Worm (Caenorhabditis elegans): ENCODE results near the gene srg-20.

- TF ChIP-seq skn-1 (tag; optimal IDR thresholded peaks at IDR 0.05) (no peak), nhr-10 (tag; optimal IDR thresholded peaks at IDR 0.05) (no peak), nhr-11 (tag; optimal IDR thresholded peaks at IDR 0.05) (no peak), unc-39 (tag; optimal IDR thresholded peaks at IDR 0.05) (no peak), nhr-6 (tag; optimal IDR thresholded peaks at IDR 0.05) (no peak), mdl-1 (tag; optimal IDR thresholded peaks at IDR 0.05) (no peak), elt-3 (tag; optimal IDR thresholded peaks at IDR 0.05) (no peak), ama-1 (optimal IDR thresholded peaks at IDR 0.05) (no peak), fos-1 (tag; optimal IDR thresholded peaks at IDR 0.05) (no peak), aly-2 (tag; optimal IDR thresholded peaks at IDR 0.05) (no peak)
Measured at ce11 chrII:1679081-1679480, 42.6 kb downstream of the srg-20 start, which contains the start of gene irld-36.
